Worm (Caenorhabditis elegans) whole organism, L4 larva: ENCODE data around the gene nhr-227.

ENCODE experiments used
- F26F4.8 ChIP-seq: fragments of 200-800 bp; sonication (Bioruptor generic); conservative IDR thresholded peaks from 2 replicates; pipeline ENCODE4 v1.3.6; 2022; ENCODE audit warnings: missing genetic modification characterization, missing compliant biosample characterization
- F44E2.7 ChIP-seq: fragments of 200-800 bp; sonication (Bioruptor generic); IDR thresholded peaks from 2 replicates; pipeline ENCODE4 v2.1.2; 2022; ENCODE audit warnings: missing genetic modification characterization, missing compliant biosample characterization
- Y48G9A.11 ChIP-seq: fragments of 200-800 bp; sonication (Bioruptor generic); IDR thresholded peaks from 2 replicates; pipeline ENCODE4 v1.3.6; 2022; ENCODE audit warnings: missing genetic modification reagents, missing genetic modification characterization, missing compliant biosample characterization
- arid-1 ChIP-seq: fragments of 200-800 bp; sonication (Bioruptor generic); conservative IDR thresholded peaks from 2 replicates; pipeline ENCODE4 v1.3.6; 2022; ENCODE audit warnings: missing genetic modification reagents, missing genetic modification characterization, missing compliant biosample characterization
- ceh-20 ChIP-seq: fragments of 200-800 bp; sonication (Bioruptor generic); IDR thresholded peaks from 2 replicates; pipeline ENCODE4 v1.3.6; 2022; ENCODE audit warnings: missing genetic modification reagents, missing genetic modification characterization, missing compliant biosample characterization
- ceh-32 ChIP-seq: sonication (generic microtip); optimal IDR thresholded peaks from 2 replicates; lab custom pipeline; 2016; ENCODE audit warnings: mild to moderate bottlenecking, missing genetic modification characterization, missing compliant biosample characterization; ENCODE audit not compliant: poor library complexity
- ceh-44 ChIP-seq: fragments of 200-800 bp; sonication (Bioruptor generic); IDR thresholded peaks from 2 replicates; pipeline ENCODE4 v1.3.6; 2022; ENCODE audit warnings: missing genetic modification reagents, missing genetic modification characterization, missing compliant biosample characterization
- ceh-62 ChIP-seq: sonication (generic microtip); optimal IDR thresholded peaks from 2 replicates; lab custom pipeline; 2017; ENCODE audit warnings: missing biosample characterization, missing genetic modification characterization
- daf-12 ChIP-seq: fragments of 150-350 bp; optimal IDR thresholded peaks from 2 replicates; lab custom pipeline; 2014; ENCODE audit warnings: missing biosample characterization, missing genetic modification reagents, missing genetic modification characterization
- dmd-8 ChIP-seq: fragments of 200-800 bp; sonication (Bioruptor generic); IDR thresholded peaks from 2 replicates; pipeline ENCODE4 v1.3.6; 2022; ENCODE audit warnings: missing genetic modification characterization, missing compliant biosample characterization
- dpl-1 ChIP-seq: fragments of 150-350 bp; optimal IDR thresholded peaks from 2 replicates; lab custom pipeline; 2014; ENCODE audit warnings: missing biosample characterization, missing genetic modification reagents, missing genetic modification characterization
- dve-1 ChIP-seq: sonication (generic microtip); optimal IDR thresholded peaks from 2 replicates; lab custom pipeline; 2017; ENCODE audit warnings: antibody characterized with exemption, mild to moderate bottlenecking, missing genetic modification characterization, missing compliant biosample characterization; ENCODE audit not compliant: insufficient read depth
- egl-43 ChIP-seq: fragments of 200-800 bp; sonication (Bioruptor generic); IDR thresholded peaks from 2 replicates; pipeline ENCODE4 v1.3.6; 2022; ENCODE audit warnings: missing genetic modification reagents, missing genetic modification characterization, missing compliant biosample characterization
- fkh-10 ChIP-seq: fragments of 150-350 bp; optimal IDR thresholded peaks from 2 replicates; lab custom pipeline; 2014; ENCODE audit warnings: missing biosample characterization, missing genetic modification reagents, missing genetic modification characterization
- fos-1 ChIP-seq: fragments of 150-350 bp; optimal IDR thresholded peaks from 2 replicates; lab custom pipeline; 2014; ENCODE audit warnings: missing biosample characterization, missing genetic modification characterization
- gei-8 ChIP-seq: fragments of 200-800 bp; sonication (Bioruptor generic); optimal IDR thresholded peaks from 2 replicates; lab custom pipeline; 2018; ENCODE audit warnings: mild to moderate bottlenecking, missing genetic modification characterization, missing compliant biosample characterization
- hif-1 ChIP-seq, 2 experiments: sonication (generic microtip); optimal IDR thresholded peaks; 2 replicates each; lab custom pipeline; 2016 to 2017; ENCODE audit warnings: missing compliant biosample characterization in 2 of 2, missing genetic modification characterization in 2 of 2, missing genetic modification reagents in 2 of 2, missing genotype in 2 of 2, mild to moderate bottlenecking in 1 of 2
- hlh-11 ChIP-seq: fragments of 200-800 bp; sonication (Bioruptor generic); optimal IDR thresholded peaks from 2 replicates; lab custom pipeline; 2018; ENCODE audit warnings: mild to moderate bottlenecking, missing genetic modification characterization, missing compliant biosample characterization
- hlh-30 ChIP-seq: sonication (generic microtip); optimal IDR thresholded peaks from 2 replicates; lab custom pipeline; 2017; ENCODE audit warnings: antibody characterized with exemption, mild to moderate bottlenecking, missing genetic modification characterization, missing compliant biosample characterization; ENCODE audit not compliant: insufficient read depth
- hmg-1.1 ChIP-seq: fragments of 200-800 bp; sonication (Bioruptor generic); IDR thresholded peaks from 2 replicates; pipeline ENCODE4 v1.3.6; 2022; ENCODE audit warnings: missing genetic modification reagents, missing genetic modification characterization, missing compliant biosample characterization
- jun-1 ChIP-seq: fragments of 150-350 bp; optimal IDR thresholded peaks from 2 replicates; lab custom pipeline; 2014; ENCODE audit warnings: missing biosample characterization, missing genetic modification reagents, missing genetic modification characterization
- lin-13 ChIP-seq: fragments of 150-350 bp; optimal IDR thresholded peaks from 2 replicates; lab custom pipeline; 2014; ENCODE audit warnings: missing biosample characterization, missing genetic modification reagents, missing genetic modification characterization
- lin-15B ChIP-seq: fragments of 150-350 bp; sonication (generic microtip); optimal IDR thresholded peaks from 3 replicates; lab custom pipeline; 2014; ENCODE audit warnings: missing biosample characterization, missing genetic modification characterization
- lir-3 ChIP-seq: sonication (generic microtip); optimal IDR thresholded peaks from 2 replicates; lab custom pipeline; 2016; ENCODE audit warnings: mild to moderate bottlenecking, missing genetic modification characterization, missing compliant biosample characterization
- madf-9 ChIP-seq: fragments of 200-800 bp; sonication (Bioruptor generic); conservative IDR thresholded peaks from 2 replicates; pipeline ENCODE4 v1.3.6; 2022; ENCODE audit warnings: missing genetic modification reagents, missing genetic modification characterization, missing compliant biosample characterization
- mdl-1 ChIP-seq, 2 experiments: fragments of 150-350 bp in 1 of 2; sonication (generic microtip) in 1 of 2; optimal IDR thresholded peaks; 2 replicates each; lab custom pipeline; 2014 to 2017; ENCODE audit warnings: missing biosample characterization in 2 of 2, missing genetic modification characterization in 2 of 2
- mes-2 ChIP-seq: sonication (generic microtip); optimal IDR thresholded peaks from 2 replicates; lab custom pipeline; 2016; ENCODE audit warnings: missing genotype, mild to moderate bottlenecking, missing genetic modification characterization, missing compliant biosample characterization; ENCODE audit not compliant: poor library complexity, severe bottlenecking
- mxl-2 ChIP-seq: fragments of 200-800 bp; sonication (Bioruptor generic); conservative IDR thresholded peaks from 2 replicates; pipeline ENCODE4 v1.3.6; 2022; ENCODE audit warnings: missing genetic modification reagents, missing genetic modification characterization, missing compliant biosample characterization
- nhr-11 ChIP-seq: fragments of 150-350 bp; optimal IDR thresholded peaks from 2 replicates; lab custom pipeline; 2014; ENCODE audit warnings: missing biosample characterization, missing genetic modification characterization
- nhr-111 ChIP-seq: fragments of 200-800 bp; sonication (Bioruptor generic); optimal IDR thresholded peaks from 2 replicates; lab custom pipeline; 2018; ENCODE audit warnings: mild to moderate bottlenecking, missing genetic modification characterization, missing compliant biosample characterization
- nhr-28 ChIP-seq: fragments of 150-350 bp; optimal IDR thresholded peaks from 2 replicates; lab custom pipeline; 2014; ENCODE audit warnings: missing biosample characterization, missing genetic modification characterization
- nhr-42 ChIP-seq: fragments of 200-800 bp; sonication (Bioruptor generic); IDR thresholded peaks from 2 replicates; pipeline ENCODE4 v1.3.6; 2022; ENCODE audit warnings: missing genetic modification characterization, missing compliant biosample characterization
- nhr-76 ChIP-seq: fragments of 150-350 bp; optimal IDR thresholded peaks from 2 replicates; lab custom pipeline; 2014; ENCODE audit warnings: missing biosample characterization, missing genetic modification characterization
- pqm-1 ChIP-seq: sonication (generic microtip); optimal IDR thresholded peaks from 2 replicates; lab custom pipeline; 2017; ENCODE audit warnings: missing biosample characterization, missing genetic modification characterization
- rbr-2 ChIP-seq: sonication (generic microtip); optimal IDR thresholded peaks from 2 replicates; lab custom pipeline; 2016; ENCODE audit warnings: missing genotype, missing genetic modification characterization, missing compliant biosample characterization
- saeg-2 ChIP-seq: fragments of 200-800 bp; sonication (Bioruptor generic); IDR thresholded peaks from 2 replicates; pipeline ENCODE4 v1.3.6; 2022; ENCODE audit warnings: missing genetic modification reagents, missing genetic modification characterization, missing compliant biosample characterization
- set-16 ChIP-seq: fragments of 200-800 bp; sonication (Bioruptor generic); IDR thresholded peaks from 2 replicates; pipeline ENCODE4 v1.3.6; 2022; ENCODE audit warnings: missing genetic modification reagents, missing genetic modification characterization, missing compliant biosample characterization
- snpc-4 ChIP-seq: fragments of 150-350 bp; optimal IDR thresholded peaks from 2 replicates; lab custom pipeline; 2014; ENCODE audit warnings: missing biosample characterization, missing genetic modification characterization
- tag-97 ChIP-seq: fragments of 200-800 bp; sonication (Bioruptor generic); IDR thresholded peaks from 2 replicates; pipeline ENCODE4 v1.3.6; 2022; ENCODE audit warnings: missing genetic modification characterization, missing compliant biosample characterization
- unc-130 ChIP-seq: sonication (generic microtip); optimal IDR thresholded peaks from 2 replicates; lab custom pipeline; 2016; ENCODE audit warnings: missing genetic modification reagents, missing genetic modification characterization, missing compliant biosample characterization
- unc-39 ChIP-seq: sonication (generic microtip); optimal IDR thresholded peaks from 2 replicates; lab custom pipeline; 2017; ENCODE audit warnings: missing biosample characterization, missing genetic modification characterization
- unc-62 ChIP-seq, 3 experiments: fragments of 150-350 bp in 1 of 3; sonication (generic microtip); optimal IDR thresholded peaks in 2 of 3; peaks in 1 of 3; 1 replicate in 1 of 3; 2 replicates in 2 of 3; lab custom pipeline; 2014 to 2017; ENCODE audit warnings: missing biosample characterization in 3 of 3, missing genetic modification characterization in 3 of 3, missing genetic modification reagents in 3 of 3, missing genotype in 1 of 3
- zip-2 ChIP-seq: fragments of 150-350 bp; optimal IDR thresholded peaks from 2 replicates; lab custom pipeline; 2014; ENCODE audit warnings: missing biosample characterization, missing genetic modification characterization
- ztf-7 ChIP-seq: fragments of 150-350 bp; optimal IDR thresholded peaks from 2 replicates; lab custom pipeline; 2014; ENCODE audit warnings: missing biosample characterization, missing genetic modification characterization

Gene nhr-227

ce11 chrV:2274253-2274892 lies 10.9 kb upstream of the nhr-227 start, which contains the start of the genes Y5H2A.4 and abu-4:
Y5H2A.4 (minus strand) TSS chrV:2274353.
abu-4 (plus strand) TSS chrV:2274842.
- TF ChIP-seq nhr-42 (GFP tag; lab: Robert Waterston, UW): no peak
- TF ChIP-seq unc-62 (GFP tag; optimal IDR thresholded peaks at IDR 0.05 in 1 of 2; lab: Kevin White, UChicago): peak in 1 of 2 experiments; percentile 86
- TF ChIP-seq unc-62 (tag; optimal IDR thresholded peaks at IDR 0.05; lab: Kevin White, UChicago): no peak
- no peak for TF ChIP-seq lin-15B (tag; lab: Kevin White, UChicago)
- no peak for TF ChIP-seq unc-130 (GFP tag; lab: Kevin White, UChicago)
- TF ChIP-seq nhr-111 (GFP tag; lab: Kevin White, UChicago): no peak

ce11 chrV:2277260-2277659 lies 8.0 kb upstream of the nhr-227 start:
- no peak for TF ChIP-seq hmg-1.1 (GFP tag; lab: Robert Waterston, UW)
- peak; percentile 3 for TF ChIP-seq dve-1 (tag; lab: Kevin White, UChicago)
- peak; percentile 26 for TF ChIP-seq lin-13
- TF ChIP-seq dmd-8 (GFP tag; lab: Robert Waterston, UW): no peak
- no peak for TF ChIP-seq ztf-7 (tag; lab: Kevin White, UChicago)
- peak; percentile 34 for TF ChIP-seq hlh-30 (tag; lab: Kevin White, UChicago)
- 0 out of 2 replicates have a peak, but pooled peaks have one; percentile 43 for TF ChIP-seq Y48G9A.11
- no peak for TF ChIP-seq ceh-62 (tag; lab: Kevin White, UChicago)
- no peak for TF ChIP-seq gei-8
- TF ChIP-seq nhr-11 (tag; lab: Kevin White, UChicago): no peak
- no peak for TF ChIP-seq mes-2 (tag; lab: Kevin White, UChicago)
- no peak for TF ChIP-seq dpl-1 (GFP tag; lab: Kevin White, UChicago)
- TF ChIP-seq zip-2: no peak
- TF ChIP-seq madf-9 (GFP tag; lab: Robert Waterston, UW): no peak
- TF ChIP-seq, all 104 proteins: peak for 4

- TF ChIP-seq tag-97 (no peak), nhr-11 (tag; lab: Kevin White, UChicago) (no peak), rbr-2 (tag; lab: Kevin White, UChicago) (no peak), nhr-28 (peak; percentile 88), pqm-1 (peak; percentile 17), fkh-10 (GFP tag; lab: Kevin White, UChicago) (no peak), arid-1 (GFP tag; lab: Robert Waterston, UW) (no peak), daf-12 (no peak), dmd-8 (GFP tag; lab: Robert Waterston, UW) (no peak), zip-2 (no peak), gei-8 (no peak), snpc-4 (tag; lab: Kevin White, UChicago) (no peak), mes-2 (tag; lab: Kevin White, UChicago) (peak; percentile 7), unc-130 (GFP tag; lab: Kevin White, UChicago) (no peak), hmg-1.1 (GFP tag; lab: Robert Waterston, UW) (no peak), F44E2.7 (GFP tag; lab: Robert Waterston, UW) (no peak), unc-39 (tag; lab: Kevin White, UChicago) (no peak), unc-62 (GFP tag; optimal IDR thresholded peaks at IDR 0.05 in 1 of 2; lab: Kevin White, UChicago) (no peak), unc-62 (tag; optimal IDR thresholded peaks at IDR 0.05; lab: Kevin White, UChicago) (no peak), lir-3 (tag; lab: Kevin White, UChicago) (no peak), ceh-20 (GFP tag; lab: Robert Waterston, UW) (no peak), hlh-11 (peak; percentile 42), fos-1 (tag; lab: Kevin White, UChicago) (no peak), nhr-76 (tag; lab: Kevin White, UChicago) (no peak), F26F4.8 (GFP tag; lab: Robert Waterston, UW) (no peak), Y48G9A.11 (no peak), egl-43 (no peak), hif-1 (tag; optimal IDR thresholded peaks at IDR 0.05; lab: Kevin White, UChicago) (no peak), mxl-2 (GFP tag; lab: Robert Waterston, UW) (no peak), mdl-1 (tag; optimal IDR thresholded peaks at IDR 0.05; lab: Kevin White, UChicago) (peak in 1 of 2 experiments; percentile 9), jun-1 (tag; lab: Kevin White, UChicago) (no peak), set-16 (GFP tag; lab: Robert Waterston, UW) (no peak), ceh-44 (GFP tag; lab: Robert Waterston, UW) (no peak), saeg-2 (GFP tag; lab: Robert Waterston, UW) (no peak), nhr-42 (GFP tag; lab: Robert Waterston, UW) (no peak), ceh-32 (tag; lab: Kevin White, UChicago) (no peak)
Observed at ce11 chrV:2278052-2278451, 7.2 kb upstream of the nhr-227 start, which contains the start of gene nhr-59. nhr-59 (minus strand) TSS chrV:2278265.
